Fruit fly (Drosophila melanogaster): ENCODE data around the gene Arp5.

dm6 chr3R:18230229-18230628, 44.9 kb downstream of the Arp5 start:
- TF ChIP-seq CG32772 (GFP tag; IDR thresholded peaks at IDR 0.05): no peak
- no peak for TF ChIP-seq CG7745 (tag; optimal IDR thresholded peaks at IDR 0.05)
- TF ChIP-seq CG1602 (GFP tag; optimal IDR thresholded peaks at IDR 0.05): no peak
- TF ChIP-seq CG34224 (GFP tag; IDR thresholded peaks at IDR 0.05; ENCODE audit: partially characterized antibody): no peak
- no peak for TF ChIP-seq CG17829 (tag; optimal IDR thresholded peaks at IDR 0.05)
- no peak for TF ChIP-seq fd64A (GFP tag; optimal IDR thresholded peaks at IDR 0.05)
- TF ChIP-seq kay (GFP tag; optimal IDR thresholded peaks at IDR 0.05): no peak
- no peak for TF ChIP-seq Rfx (GFP tag; IDR thresholded peaks at IDR 0.05)
- TF ChIP-seq CG6272 (GFP tag; IDR thresholded peaks at IDR 0.05): no peak
